Fruit fly (Drosophila melanogaster) whole organism, wandering third instar larva: ENCODE measurements around the gene CG5521.

Source experiments
- CG32264 ChIP-seq: fragments of 200-800 bp; sonication (Bioruptor generic); optimal IDR thresholded peaks from 2 replicates; lab custom pipeline; 2016; ENCODE audit warnings: missing biosample characterization, missing genetic modification characterization
- CG9705 ChIP-seq: fragments of 200-800 bp; sonication (Bioruptor generic); optimal IDR thresholded peaks from 2 replicates; lab custom pipeline; 2018; ENCODE audit warnings: missing biosample characterization, mild to moderate bottlenecking, missing genetic modification characterization
- CrebA ChIP-seq: fragments of 200-800 bp; sonication (Bioruptor generic); optimal IDR thresholded peaks from 2 replicates; lab custom pipeline; 2016; ENCODE audit warnings: missing biosample characterization, mild to moderate bottlenecking, missing genetic modification characterization, borderline replicate concordance
- Dfd ChIP-seq: fragments of >200 bp; optimal IDR thresholded peaks from 2 replicates; lab custom pipeline; 2017; ENCODE audit warnings: missing biosample characterization, missing genetic modification characterization
- GATAd ChIP-seq: sonication (Bioruptor generic); optimal IDR thresholded peaks from 2 replicates; lab custom pipeline; 2016; ENCODE audit warnings: missing biosample characterization, missing genetic modification characterization
- HLH106 ChIP-seq: fragments of 200-800 bp; optimal IDR thresholded peaks from 3 replicates; lab custom pipeline; 2019; ENCODE audit warnings: missing biosample characterization, mild to moderate bottlenecking, missing genetic modification characterization, moderate library complexity
- Hnf4 ChIP-seq: fragments of 200-800 bp; sonication (Bioruptor generic); optimal IDR thresholded peaks from 2 replicates; lab custom pipeline; 2016; ENCODE audit warnings: missing biosample characterization, mild to moderate bottlenecking, missing genetic modification characterization
- Hr78 ChIP-seq: fragments of >200 bp; optimal IDR thresholded peaks from 2 replicates; lab custom pipeline; 2017; ENCODE audit warnings: missing biosample characterization, missing genetic modification characterization
- Jra ChIP-seq: sonication (Bioruptor generic); optimal IDR thresholded peaks from 2 replicates; lab custom pipeline; 2016; ENCODE audit warnings: missing biosample characterization, missing genetic modification characterization
- Mio ChIP-seq: sonication (Bioruptor generic); optimal IDR thresholded peaks from 2 replicates; lab custom pipeline; 2016; ENCODE audit warnings: missing biosample characterization, missing genetic modification characterization
- Myc ChIP-seq: fragments of >200 bp; optimal IDR thresholded peaks from 2 replicates; lab custom pipeline; 2017
- N ChIP-seq: fragments of >200 bp; optimal IDR thresholded peaks from 2 replicates; lab custom pipeline; 2018; ENCODE audit warnings: missing biosample characterization, missing external identifiers, missing genetic modification characterization
- OdsH ChIP-seq: fragments of 200-800 bp; sonication (Bioruptor generic); optimal IDR thresholded peaks from 2 replicates; lab custom pipeline; 2016; ENCODE audit warnings: missing biosample characterization, mild to moderate bottlenecking, missing genetic modification characterization
- Rel ChIP-seq, 2 experiments: fragments of 200-800 bp; sonication (Bioruptor generic) in 1 of 2; optimal IDR thresholded peaks; 2 replicates in 1 of 2; 3 replicates in 1 of 2; lab custom pipeline; 2016 to 2019; ENCODE audit warnings: mild to moderate bottlenecking in 2 of 2, missing biosample characterization in 2 of 2, missing genetic modification characterization in 2 of 2, moderate library complexity in 1 of 2
- Vsx2 ChIP-seq: fragments of 200-300, 225-300 bp; sonication (Bioruptor generic); optimal IDR thresholded peaks from 2 replicates; lab custom pipeline; 2018; ENCODE audit warnings: missing biosample characterization, missing genetic modification characterization; ENCODE audit not compliant: partially characterized antibody
- br ChIP-seq: fragments of 200-800 bp; sonication (Bioruptor generic); optimal IDR thresholded peaks from 2 replicates; lab custom pipeline; 2016; ENCODE audit warnings: missing biosample characterization, missing genetic modification characterization
- brk ChIP-seq: fragments of 200-800 bp; sonication (Bioruptor generic); optimal IDR thresholded peaks from 2 replicates; lab custom pipeline; 2016; ENCODE audit warnings: missing biosample characterization, mild to moderate bottlenecking, missing genetic modification characterization
- dl ChIP-seq, 2 experiments: fragments of 175-275, 200-275 bp in 1 of 2; fragments of 200-275 bp in 1 of 2; sonication (Bioruptor generic); optimal IDR thresholded peaks; lab custom pipeline; 2018; ENCODE audit warnings: mild to moderate bottlenecking in 2 of 2, missing biosample characterization in 2 of 2, missing genetic modification characterization in 2 of 2, moderate library complexity in 2 of 2; ENCODE audit not compliant: partially characterized antibody in 2 of 2, insufficient read depth in 1 of 2
- ey ChIP-seq: fragments of 200-800 bp; sonication (Bioruptor generic); optimal IDR thresholded peaks from 2 replicates; lab custom pipeline; 2016; ENCODE audit warnings: missing biosample characterization, missing genetic modification characterization
- foxo ChIP-seq, 2 experiments: fragments of 200-800 bp; sonication (Bioruptor generic); optimal IDR thresholded peaks; 2 replicates in 1 of 2; 3 replicates in 1 of 2; lab custom pipeline; 2016 to 2017; ENCODE audit warnings: missing biosample characterization in 2 of 2, missing genetic modification characterization in 2 of 2
- jim ChIP-seq: fragments of 175-275, 200-325 bp; sonication (Bioruptor generic); optimal IDR thresholded peaks from 2 replicates; lab custom pipeline; 2016; ENCODE audit warnings: missing biosample characterization, mild to moderate bottlenecking, missing genetic modification characterization
- lola ChIP-seq: fragments of >200 bp; optimal IDR thresholded peaks from 2 replicates; lab custom pipeline; 2017; ENCODE audit warnings: missing biosample characterization, missing genetic modification characterization
- psq ChIP-seq: fragments of 200-800 bp; sonication (Bioruptor generic); optimal IDR thresholded peaks from 3 replicates; lab custom pipeline; 2017; ENCODE audit warnings: missing biosample characterization, mild to moderate bottlenecking, missing genetic modification characterization, moderate library complexity
- rgr ChIP-seq: fragments of 200-800 bp; sonication (Bioruptor generic); optimal IDR thresholded peaks from 3 replicates; lab custom pipeline; 2016; ENCODE audit warnings: missing biosample characterization, mild to moderate bottlenecking, missing genetic modification characterization
- sage ChIP-seq: fragments of 200-800 bp; sonication (Bioruptor generic); optimal IDR thresholded peaks from 2 replicates; lab custom pipeline; 2016; ENCODE audit warnings: missing biosample characterization, mild to moderate bottlenecking, missing genetic modification characterization
- sv ChIP-seq: fragments of 200-800 bp; sonication (Bioruptor generic); optimal IDR thresholded peaks from 3 replicates; lab custom pipeline; 2016; ENCODE audit warnings: missing biosample characterization, missing genetic modification characterization
- tai ChIP-seq: sonication (Bioruptor generic); optimal IDR thresholded peaks from 2 replicates; lab custom pipeline; 2016; ENCODE audit warnings: missing biosample characterization, missing genetic modification characterization
- usp ChIP-seq: fragments of >200 bp; optimal IDR thresholded peaks from 2 replicates; lab custom pipeline; 2017; ENCODE audit warnings: missing biosample characterization, missing genetic modification characterization
- woc ChIP-seq: sonication (Bioruptor generic); optimal IDR thresholded peaks from 2 replicates; lab custom pipeline; 2016; ENCODE audit warnings: missing biosample characterization, mild to moderate bottlenecking, missing genetic modification characterization

Gene CG5521

DNA sequence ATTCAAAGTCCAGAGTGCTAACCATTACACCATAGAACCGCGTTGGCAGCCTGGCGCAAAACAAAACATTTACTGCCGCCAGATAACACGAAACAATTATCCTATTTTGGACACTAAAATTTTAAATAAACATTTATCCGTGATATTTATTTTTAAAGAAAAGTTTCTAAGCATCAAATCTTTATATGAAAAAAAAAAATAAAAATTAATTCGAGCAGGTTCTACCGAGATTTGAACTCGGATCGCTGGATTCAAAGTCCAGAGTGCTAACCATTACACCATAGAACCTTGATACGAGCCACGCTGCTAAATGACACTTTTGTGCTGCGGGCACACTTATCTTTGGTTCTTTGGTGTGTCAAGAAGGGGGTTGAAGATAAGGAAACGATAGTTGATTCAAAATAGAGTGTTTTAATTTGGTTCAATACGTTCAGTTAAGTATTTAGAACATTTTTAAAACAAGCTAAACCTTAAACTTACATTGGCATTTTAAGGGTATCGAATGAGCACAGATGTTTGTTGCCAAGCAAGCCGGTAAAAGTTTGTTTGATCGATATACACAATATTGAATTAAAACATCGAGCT, 19.3 kb upstream of the CG5521 start, which contains the start of gene Spag1:
Gene Spag1, plus strand, starts transcription at position 535 of the 585 bp plus-strand sequence.
- TF ChIP-seq Rel (GFP tag; optimal IDR thresholded peaks at IDR 0.05; lab: Kevin White, UChicago) (no peak), Rel (tag; optimal IDR thresholded peaks at IDR 0.05; lab: Kevin White, UChicago) (no peak), CG9705 (GFP tag; lab: Kevin White, UChicago) (no peak), ey (no peak), Hnf4 (GFP tag; lab: Kevin White, UChicago) (peak; percentile 75), CrebA (GFP tag; lab: Kevin White, UChicago) (peak; percentile 95), brk (GFP tag; lab: Kevin White, UChicago) (peak; percentile 46), HLH106 (no peak), jim (GFP tag; lab: Kevin White, UChicago) (no peak), foxo (GFP tag; optimal IDR thresholded peaks at IDR 0.05; lab: Kevin White, UChicago) (no peak), woc (GFP tag; lab: Kevin White, UChicago) (peak; percentile 8), CG32264 (GFP tag; lab: Kevin White, UChicago) (peak; percentile 4), sage (peak; percentile 72), tai (GFP tag; lab: Kevin White, UChicago) (no peak), psq (no peak), Mio (GFP tag; lab: Kevin White, UChicago) (no peak), Myc (lab: Kevin White, UChicago) (no peak), OdsH (GFP tag; lab: Kevin White, UChicago) (no peak), Jra (GFP tag; lab: Kevin White, UChicago) (peak; percentile 42), Dfd (GFP tag; lab: Kevin White, UChicago) (no peak), GATAd (GFP tag; lab: Kevin White, UChicago) (no peak)

DNA sequence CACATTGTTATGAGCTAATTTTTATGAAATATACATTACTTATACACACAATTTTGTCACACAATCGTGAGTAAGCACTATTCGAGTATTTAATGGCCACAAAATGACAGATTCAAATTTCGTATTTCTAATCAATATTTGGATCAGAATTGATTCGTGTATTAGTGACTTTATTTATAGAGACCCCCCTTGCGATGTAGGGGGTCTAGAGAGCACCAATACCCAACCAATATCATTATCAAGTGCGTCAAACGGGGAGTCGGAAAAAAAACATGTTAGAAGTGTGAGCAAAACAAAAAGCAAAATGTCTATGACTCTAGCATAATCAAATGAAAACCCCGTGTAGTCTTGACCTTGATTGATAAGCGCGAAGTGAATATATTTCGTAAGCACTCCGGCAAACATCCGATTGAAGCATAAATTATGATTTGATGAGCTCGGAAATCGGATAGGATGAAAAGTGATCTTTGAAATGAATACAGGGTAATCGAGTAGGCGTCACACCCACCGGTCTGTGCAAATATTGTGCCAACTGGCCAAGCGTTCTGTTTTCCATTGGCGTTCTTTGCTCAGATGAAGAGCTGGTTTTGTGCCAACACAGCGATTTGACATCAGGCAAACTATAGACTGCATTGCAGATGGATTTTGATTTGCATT, 14.4 kb upstream of the CG5521 start:
- TF ChIP-seq psq (no peak), sv (GFP tag; lab: Kevin White, UChicago) (peak; percentile 10)

DNA sequence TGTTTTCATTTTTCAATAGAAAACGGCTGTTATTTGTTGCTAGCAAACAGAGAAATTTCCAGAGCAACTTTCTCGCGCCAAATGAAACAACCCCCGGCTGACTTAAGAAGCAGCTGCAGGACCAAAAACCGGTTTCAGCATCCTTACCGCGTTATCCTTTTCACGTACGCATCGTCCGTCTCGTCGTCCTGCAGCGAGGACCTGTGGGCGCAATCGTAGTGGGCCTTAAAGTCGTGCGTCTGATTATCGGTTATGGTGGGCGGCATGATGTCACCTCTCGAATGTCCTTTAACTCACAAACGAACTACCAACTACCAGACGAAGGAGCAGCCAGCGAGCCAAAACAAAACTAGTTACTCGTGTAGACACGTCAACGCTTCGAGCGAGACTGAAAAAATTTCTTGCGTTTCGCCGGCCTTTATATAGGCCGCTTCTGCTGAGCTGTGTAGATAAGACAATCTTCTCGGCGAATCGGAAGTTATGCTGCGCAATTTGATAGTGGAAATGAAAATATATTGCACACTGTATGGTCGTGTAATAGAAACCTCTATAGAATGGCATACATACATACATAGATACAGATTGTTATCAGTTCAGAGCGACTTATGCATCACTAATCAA, 13.8 kb upstream of the CG5521 start:
- TF ChIP-seq sv (GFP tag; lab: Kevin White, UChicago) (no peak), dl (GFP tag; optimal IDR thresholded peaks at IDR 0.05; lab: Kevin White, UChicago; ENCODE audit: insufficient read depth in 1 of 2, partially characterized antibody in 2 of 2) (no peak), Mio (GFP tag; lab: Kevin White, UChicago) (no peak), Hnf4 (GFP tag; lab: Kevin White, UChicago) (no peak), Vsx2 (GFP tag; lab: Kevin White, UChicago) (no peak), tai (GFP tag; lab: Kevin White, UChicago) (no peak), Hr78 (GFP tag; lab: Kevin White, UChicago) (no peak), Jra (GFP tag; lab: Kevin White, UChicago) (no peak), HLH106 (no peak), usp (no peak), jim (GFP tag; lab: Kevin White, UChicago) (no peak), psq (no peak), N (GFP tag; lab: Kevin White, UChicago) (no peak), Dfd (GFP tag; lab: Kevin White, UChicago) (no peak), foxo (GFP tag; optimal IDR thresholded peaks at IDR 0.05; lab: Kevin White, UChicago) (no peak), CG32264 (GFP tag; lab: Kevin White, UChicago) (no peak)

dm6 chr3R:26953478-26953874, 13.3 kb upstream of the CG5521 start:
- peak; percentile 43 for TF ChIP-seq br
- TF ChIP-seq dl (GFP tag; optimal IDR thresholded peaks at IDR 0.05; lab: Kevin White, UChicago; ENCODE audit: insufficient read depth in 1 of 2, partially characterized antibody in 2 of 2) = no peak
- TF ChIP-seq rgr (GFP tag; lab: Kevin White, UChicago) = peak; percentile 51
- no peak for TF ChIP-seq Rel (GFP tag; optimal IDR thresholded peaks at IDR 0.05; lab: Kevin White, UChicago)
- TF ChIP-seq Rel (tag; optimal IDR thresholded peaks at IDR 0.05; lab: Kevin White, UChicago) = no peak
- TF ChIP-seq ey = peak; percentile 41
- no peak for TF ChIP-seq HLH106
- TF ChIP-seq sage = no peak
- no peak for TF ChIP-seq lola
